Worm (Caenorhabditis elegans) whole organism, early embryonic: ENCODE data around the gene B0432.9.

Source experiments
- B0310.2 ChIP-seq: sonication (generic microtip); optimal IDR thresholded peaks from 2 replicates; lab custom pipeline; 2016; ENCODE audit warnings: mild to moderate bottlenecking, missing genetic modification characterization, missing compliant biosample characterization
- F13C5.2 ChIP-seq: sonication (generic microtip); optimal IDR thresholded peaks from 2 replicates; lab custom pipeline; 2017; ENCODE audit warnings: mild to moderate bottlenecking, missing genetic modification characterization, inconsistent platforms, missing compliant biosample characterization
- aly-1 ChIP-seq: sonication (generic microtip); optimal IDR thresholded peaks from 2 replicates; lab custom pipeline; 2016; ENCODE audit warnings: missing genetic modification characterization, missing compliant biosample characterization
- ama-1 ChIP-seq: fragments of 150-350 bp; optimal IDR thresholded peaks from 2 replicates; lab custom pipeline; 2014
- ceh-13 ChIP-seq: fragments of 200-800 bp; sonication (Bioruptor generic); optimal IDR thresholded peaks from 2 replicates; lab custom pipeline; 2018; ENCODE audit warnings: mild to moderate bottlenecking, missing genetic modification characterization, missing compliant biosample characterization
- ceh-36 ChIP-seq: sonication (generic microtip); optimal IDR thresholded peaks from 2 replicates; lab custom pipeline; 2016; ENCODE audit warnings: missing genetic modification characterization, inconsistent platforms, missing compliant biosample characterization
- ets-7 ChIP-seq: sonication (generic microtip); optimal IDR thresholded peaks from 2 replicates; lab custom pipeline; 2016; ENCODE audit warnings: missing genotype, missing genetic modification characterization, missing compliant biosample characterization
- flt-1 ChIP-seq: fragments of 200-800 bp; sonication (Bioruptor generic); IDR thresholded peaks from 2 replicates; pipeline ENCODE4 v1.3.6; 2022; ENCODE audit warnings: missing genetic modification characterization, missing compliant biosample characterization
- hmbx-1 ChIP-seq: sonication (generic microtip); optimal IDR thresholded peaks from 2 replicates; lab custom pipeline; 2016; ENCODE audit warnings: mild to moderate bottlenecking, missing genetic modification characterization, missing compliant biosample characterization
- hmg-4 ChIP-seq: fragments of 200-800 bp; sonication (Bioruptor generic); optimal IDR thresholded peaks from 2 replicates; lab custom pipeline; 2018; ENCODE audit warnings: mild to moderate bottlenecking, missing genetic modification characterization, missing compliant biosample characterization
- hnd-1 ChIP-seq: sonication (generic microtip); optimal IDR thresholded peaks from 2 replicates; lab custom pipeline; 2016; ENCODE audit warnings: missing genetic modification characterization, missing compliant biosample characterization
- pes-1 ChIP-seq: fragments of 200-800 bp; sonication (Bioruptor generic); IDR thresholded peaks from 2 replicates; pipeline ENCODE4 v1.3.6; 2022; ENCODE audit warnings: missing genetic modification reagents, missing genetic modification characterization, missing compliant biosample characterization
- scrt-1 ChIP-seq: fragments of 200-800 bp; sonication (Bioruptor generic); IDR thresholded peaks from 2 replicates; pipeline ENCODE4 v1.3.6; 2022; ENCODE audit warnings: missing genetic modification characterization, missing compliant biosample characterization
- sea-1 ChIP-seq: fragments of 200-800 bp; sonication (Bioruptor generic); conservative IDR thresholded peaks from 2 replicates; pipeline ENCODE4 v1.3.6; 2022; ENCODE audit warnings: missing genetic modification characterization, missing compliant biosample characterization
- tbx-11 ChIP-seq: fragments of 200-800 bp; sonication (Bioruptor generic); IDR thresholded peaks from 2 replicates; pipeline ENCODE4 v1.3.6; 2022; ENCODE audit warnings: missing genetic modification characterization, missing compliant biosample characterization
- tbx-37 ChIP-seq: fragments of 200-800 bp; sonication (Bioruptor generic); conservative IDR thresholded peaks from 2 replicates; pipeline ENCODE4 v1.3.6; 2022; ENCODE audit warnings: missing genetic modification reagents, missing genetic modification characterization, missing compliant biosample characterization
- tra-4 ChIP-seq: sonication (generic microtip); optimal IDR thresholded peaks from 2 replicates; lab custom pipeline; 2017; ENCODE audit warnings: missing genetic modification characterization, missing compliant biosample characterization

The B0432.9 gene

ce11 chrII:299684-300083 lies 16.2 kb upstream of the B0432.9 start, which contains the start of gene K01A2.6:
Gene K01A2.6 (plus strand): TSS chrII:299984.
- no peak for TF ChIP-seq ama-1
- no peak for TF ChIP-seq tbx-37
- no peak for TF ChIP-seq tbx-11 (GFP tag; lab: Robert Waterston, UW)
- TF ChIP-seq ets-7 = no peak
- no peak for TF ChIP-seq sea-1
- no peak for TF ChIP-seq ceh-13
- TF ChIP-seq hmg-4 = no peak
- TF ChIP-seq hmbx-1 (tag; lab: Kevin White, UChicago) = no peak
- no peak for TF ChIP-seq F13C5.2 (tag; lab: Kevin White, UChicago)
- TF ChIP-seq ceh-36 (tag; lab: Kevin White, UChicago) = no peak
- no peak for TF ChIP-seq scrt-1 (GFP tag; lab: Robert Waterston, UW)

ce11 chrII:296911-297440 lies 13.5 kb upstream of the B0432.9 start, which contains the start of the genes clec-117 and B0432.1:
Gene clec-117 (minus strand): TSS chrII:297011.
Gene B0432.1 (plus strand): TSS chrII:297390.
- TF ChIP-seq sea-1 = no peak
- no peak for TF ChIP-seq tbx-37
- TF ChIP-seq F13C5.2 (tag; lab: Kevin White, UChicago) = no peak
- no peak for TF ChIP-seq flt-1
- no peak for TF ChIP-seq scrt-1 (GFP tag; lab: Robert Waterston, UW)
- TF ChIP-seq hnd-1 = no peak
- TF ChIP-seq B0310.2 (tag; lab: Kevin White, UChicago) = no peak
- no peak for TF ChIP-seq tra-4 (tag; lab: Kevin White, UChicago)
- TF ChIP-seq ceh-36 (tag; lab: Kevin White, UChicago) = no peak
- TF ChIP-seq aly-1 = no peak
- TF ChIP-seq hmg-4 = no peak
- TF ChIP-seq ets-7 = no peak
- no peak for TF ChIP-seq ceh-13
- no peak for TF ChIP-seq pes-1 (GFP tag; lab: Robert Waterston, UW)
- TF ChIP-seq ama-1 = no peak
- no peak for TF ChIP-seq tbx-11 (GFP tag; lab: Robert Waterston, UW)
- TF ChIP-seq hmbx-1 (tag; lab: Kevin White, UChicago) = no peak

ce11 chrII:294606-295005 lies 11.1 kb upstream of the B0432.9 start, which contains the start of gene B0432.11:
Gene B0432.11 (minus strand): TSS chrII:294706.
- TF ChIP-seq tbx-37 (no peak), ama-1 (no peak)

- TF ChIP-seq tra-4 (tag; lab: Kevin White, UChicago) (no peak), aly-1 (no peak), ceh-36 (tag; lab: Kevin White, UChicago) (no peak), hmg-4 (no peak), tbx-11 (GFP tag; lab: Robert Waterston, UW) (no peak), ceh-13 (no peak), F13C5.2 (tag; lab: Kevin White, UChicago) (no peak)
Measured at ce11 chrII:290282-290681, 6.8 kb upstream of the B0432.9 start, which contains the start of gene djr-1.1. Gene djr-1.1 (plus strand): TSS chrII:290582.

- TF ChIP-seq aly-1 = no peak
- no peak for TF ChIP-seq F13C5.2 (tag; lab: Kevin White, UChicago)
- no peak for TF ChIP-seq flt-1
- TF ChIP-seq hmg-4 = no peak
Measured at ce11 chrII:288705-289205, 5.3 kb upstream of the B0432.9 start, which contains the start of gene mrpl-41. Gene mrpl-41 (plus strand): TSS chrII:288939.

ce11 chrII:286551-286724 lies 2.9 kb upstream of the B0432.9 start, which contains the start of gene misc-1:
Gene misc-1 (plus strand): TSS chrII:286625.
- TF ChIP-seq F13C5.2 (tag; lab: Kevin White, UChicago) (no peak), hmbx-1 (tag; lab: Kevin White, UChicago) (no peak), scrt-1 (GFP tag; lab: Robert Waterston, UW) (no peak), pes-1 (GFP tag; lab: Robert Waterston, UW) (no peak), ets-7 (no peak), hmg-4 (no peak), ceh-36 (tag; lab: Kevin White, UChicago) (no peak), tbx-11 (GFP tag; lab: Robert Waterston, UW) (no peak), B0310.2 (tag; lab: Kevin White, UChicago) (no peak), flt-1 (no peak)

- TF ChIP-seq ets-7 = no peak
- TF ChIP-seq ceh-13 = no peak
- no peak for TF ChIP-seq B0310.2 (tag; lab: Kevin White, UChicago)
- TF ChIP-seq tbx-37 = no peak
- no peak for TF ChIP-seq hmbx-1 (tag; lab: Kevin White, UChicago)
Measured at ce11 chrII:285627-286550, 2.4 kb upstream of the B0432.9 start, which contains the start of gene B0432.10. Gene B0432.10 (minus strand): TSS chrII:286275.

ce11 chrII:282483-282882 lies 1.0 kb downstream of the B0432.9 start, which contains the start of gene trul-1:
Gene trul-1 (minus strand): TSS chrII:282583.
- TF ChIP-seq tbx-37 (no peak), hmbx-1 (tag; lab: Kevin White, UChicago) (no peak), ets-7 (no peak), tbx-11 (GFP tag; lab: Robert Waterston, UW) (no peak), ama-1 (no peak), sea-1 (no peak), F13C5.2 (tag; lab: Kevin White, UChicago) (no peak)
